Worm (Caenorhabditis elegans) whole organism, L1 larva: ENCODE measurements around the gene C31E10.5.

Experiments used
- C34B4.2 ChIP-seq: sonication (generic microtip); optimal IDR thresholded peaks from 2 replicates; lab custom pipeline; 2017; ENCODE audit warnings: mild to moderate bottlenecking, missing genetic modification characterization, missing compliant biosample characterization
- ama-1 ChIP-seq: fragments of 150-350 bp; optimal IDR thresholded peaks from 2 replicates; lab custom pipeline; 2014
- nhr-20 ChIP-seq: sonication (generic microtip); optimal IDR thresholded peaks from 2 replicates; lab custom pipeline; 2016; ENCODE audit warnings: mild to moderate bottlenecking, missing genetic modification characterization, missing compliant biosample characterization
- sptf-1 ChIP-seq: fragments of 150-350 bp; optimal IDR thresholded peaks from 2 replicates; lab custom pipeline; 2014; ENCODE audit warnings: missing biosample characterization, missing genetic modification characterization

- TF ChIP-seq C34B4.2 (tag; lab: Kevin White, UChicago) (no peak), ama-1 (lab: Kevin White, UChicago) (no peak), sptf-1 (no peak), nhr-20 (tag; lab: Kevin White, UChicago) (no peak)
These were observed 31.3 kb upstream of the C31E10.5 start for ce11 chrX:14026893-14027292.
